Worm (Caenorhabditis elegans) whole organism, L3 larva: ENCODE results near the gene T22F3.2.

Experiments used
- aly-2 ChIP-seq: fragments of 150-350 bp; optimal IDR thresholded peaks from 2 replicates; lab custom pipeline; 2014; ENCODE audit warnings: missing biosample characterization, missing genetic modification characterization
- nfya-1 ChIP-seq: sonication (generic microtip); optimal IDR thresholded peaks from 2 replicates; lab custom pipeline; 2017; ENCODE audit warnings: missing genetic modification characterization, mild to moderate bottlenecking, missing compliant biosample characterization, antibody characterized with exemption, moderate library complexity; ENCODE audit not compliant: insufficient read depth

ce11 chrV:3637086-3637485 lies 50.6 kb downstream of the T22F3.2 start, which contains the start of gene srx-41:
- TF ChIP-seq aly-2 (tag; lab: Kevin White, UChicago) (no peak), nfya-1 (tag; lab: Kevin White, UChicago) (no peak)
